Worm (Caenorhabditis elegans): ENCODE results near the gene T18D3.6.

DNA sequence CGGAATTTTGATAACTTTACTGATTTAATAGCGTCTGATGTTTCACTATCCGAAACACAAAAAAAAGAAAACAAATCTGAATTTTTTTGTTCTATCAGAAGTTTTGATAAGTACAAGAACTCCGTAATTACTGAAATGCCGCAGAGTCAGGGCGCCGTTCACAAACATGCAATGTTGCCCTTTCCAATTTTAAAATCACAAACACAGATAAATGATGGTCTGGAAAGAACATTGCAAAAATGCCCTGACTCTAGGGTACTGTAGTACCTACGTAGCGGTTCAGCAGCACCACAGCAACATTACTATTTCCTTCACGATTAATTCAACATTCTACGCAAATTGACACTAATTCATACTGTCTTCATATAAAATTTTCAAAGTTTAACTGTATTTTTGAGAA is 43.1 kb upstream of the T18D3.6 start:
- TF ChIP-seq ama-1 (optimal IDR thresholded peaks at IDR 0.05) (no peak), mxl-2 (GFP tag; conservative IDR thresholded peaks at IDR 0.05) (no peak), R02D3.7 (tag; optimal IDR thresholded peaks at IDR 0.05) (no peak), nhr-48 (tag; optimal IDR thresholded peaks at IDR 0.05) (no peak), nhr-237 (tag; optimal IDR thresholded peaks at IDR 0.05) (no peak), fkh-10 (GFP tag; optimal IDR thresholded peaks at IDR 0.05) (no peak)

Measured in whole organism, L4 larva.